Worm (Caenorhabditis elegans) whole organism, late embryonic: ENCODE results near the gene set-14.

Experiments used
- ama-1 ChIP-seq: fragments of 150-350 bp; optimal IDR thresholded peaks from 2 replicates; lab custom pipeline; 2014
- gmeb-2 ChIP-seq: sonication (generic microtip); optimal IDR thresholded peaks from 2 replicates; lab custom pipeline; 2016; ENCODE audit warnings: missing genetic modification characterization, inconsistent platforms, missing compliant biosample characterization
- hlh-8 ChIP-seq: sonication (generic microtip); optimal IDR thresholded peaks from 2 replicates; lab custom pipeline; 2016; ENCODE audit warnings: missing genotype, missing genetic modification characterization, missing compliant biosample characterization
- madf-2 ChIP-seq: sonication (generic microtip); optimal IDR thresholded peaks from 2 replicates; lab custom pipeline; 2017; ENCODE audit warnings: missing genetic modification characterization, missing compliant biosample characterization
- nhr-11 ChIP-seq: fragments of 150-350 bp; optimal IDR thresholded peaks from 2 replicates; lab custom pipeline; 2014; ENCODE audit warnings: missing biosample characterization, missing genetic modification characterization
- pha-4 ChIP-seq: fragments of 150-350 bp; optimal IDR thresholded peaks from 2 replicates; lab custom pipeline; 2018; ENCODE audit warnings: missing biosample characterization, missing genetic modification reagents, missing genetic modification characterization

ce11 chrII:10804907-10805306 is 8.8 kb upstream of the set-14 start:
- TF ChIP-seq gmeb-2 (tag; lab: Kevin White, UChicago) (no peak), madf-2 (no peak), pha-4 (tag; lab: Kevin White, UChicago) (no peak), nhr-11 (no peak), ama-1 (no peak), hlh-8 (tag; lab: Kevin White, UChicago) (no peak)
